Fruit fly (Drosophila melanogaster): ENCODE measurements around the gene bbg.

- TF ChIP-seq EcR (GFP tag; optimal IDR thresholded peaks at IDR 0.05) (no peak), usp (GFP tag; optimal IDR thresholded peaks at IDR 0.05) (no peak), psq (optimal IDR thresholded peaks at IDR 0.05) (no peak), pan (optimal IDR thresholded peaks at IDR 0.05) (no peak), CG8478 (optimal IDR thresholded peaks at IDR 0.05) (no peak)
These were observed 161.6 kb downstream of the bbg start for dm6 chr3L:14374499-14374898.

All from whole organism.